Worm (Caenorhabditis elegans): Measurements from ENCODE around the gene C05E4.15.

The C05E4.15 gene

DNA sequence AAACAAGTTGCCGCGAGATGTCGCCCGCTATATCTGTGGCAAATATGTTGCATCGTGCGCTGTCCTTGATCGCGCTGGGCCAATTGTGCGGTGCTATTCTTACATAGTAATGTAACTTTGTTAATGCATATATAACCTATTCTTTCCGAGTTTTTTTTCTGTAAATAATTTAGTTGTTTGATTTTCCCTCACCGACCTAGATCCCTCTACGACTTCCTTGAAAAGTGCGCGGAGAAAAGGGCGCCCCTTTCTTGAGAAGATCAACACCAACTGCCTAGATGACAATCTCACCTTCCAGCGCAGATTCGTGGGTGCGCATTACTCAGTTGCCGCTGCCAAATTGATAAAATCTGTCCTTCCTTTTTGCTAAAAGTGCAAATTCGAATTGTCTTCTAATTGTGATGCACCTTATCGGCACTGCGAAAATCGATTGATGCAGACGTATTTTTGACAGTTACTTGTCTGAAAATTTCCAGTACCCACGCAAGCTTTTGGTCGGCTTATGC is 40.5 kb upstream of the C05E4.15 start:
- no peak for TF ChIP-seq C17E4.6 (GFP tag; IDR thresholded peaks at IDR 0.05)
- no peak for TF ChIP-seq D2030.7 (GFP tag; IDR thresholded peaks at IDR 0.05)
- TF ChIP-seq madf-10 (tag; optimal IDR thresholded peaks at IDR 0.05) = no peak
- no peak for TF ChIP-seq fkh-3 (tag; optimal IDR thresholded peaks at IDR 0.05)
- no peak for TF ChIP-seq nhr-120 (GFP tag; IDR thresholded peaks at IDR 0.05)
- no peak for TF ChIP-seq F37B4.10 (GFP tag; IDR thresholded peaks at IDR 0.05)
- no peak for TF ChIP-seq zfh-2 (GFP tag; conservative IDR thresholded peaks at IDR 0.05)
- no peak for TF ChIP-seq pha-4 (tag; optimal IDR thresholded peaks at IDR 0.05)
- no peak for TF ChIP-seq B0019.2 (GFP tag; conservative IDR thresholded peaks at IDR 0.05)
- TF ChIP-seq ceh-58 (GFP tag; IDR thresholded peaks at IDR 0.05) = no peak
- no peak for TF ChIP-seq egrh-3 (GFP tag; IDR thresholded peaks at IDR 0.05)
- no peak for TF ChIP-seq Y56A3A.18 (GFP tag; IDR thresholded peaks at IDR 0.05)
- no peak for TF ChIP-seq ama-1 (optimal IDR thresholded peaks at IDR 0.05)
- no peak for TF ChIP-seq ama-1 (GFP tag; optimal IDR thresholded peaks at IDR 0.05)
- no peak for TF ChIP-seq hlh-26 (GFP tag; conservative IDR thresholded peaks at IDR 0.05)
- TF ChIP-seq dpff-1 (tag; optimal IDR thresholded peaks at IDR 0.05) = no peak
- TF ChIP-seq F39B2.1 (GFP tag; IDR thresholded peaks at IDR 0.05) = no peak
- TF ChIP-seq xnd-1 (tag; optimal IDR thresholded peaks at IDR 0.05) = no peak
- TF ChIP-seq sptf-2 (GFP tag; optimal IDR thresholded peaks at IDR 0.05) = no peak
- TF ChIP-seq snpc-1.3 (tag; optimal IDR thresholded peaks at IDR 0.05; ENCODE audit: insufficient read depth) = no peak

DNA sequence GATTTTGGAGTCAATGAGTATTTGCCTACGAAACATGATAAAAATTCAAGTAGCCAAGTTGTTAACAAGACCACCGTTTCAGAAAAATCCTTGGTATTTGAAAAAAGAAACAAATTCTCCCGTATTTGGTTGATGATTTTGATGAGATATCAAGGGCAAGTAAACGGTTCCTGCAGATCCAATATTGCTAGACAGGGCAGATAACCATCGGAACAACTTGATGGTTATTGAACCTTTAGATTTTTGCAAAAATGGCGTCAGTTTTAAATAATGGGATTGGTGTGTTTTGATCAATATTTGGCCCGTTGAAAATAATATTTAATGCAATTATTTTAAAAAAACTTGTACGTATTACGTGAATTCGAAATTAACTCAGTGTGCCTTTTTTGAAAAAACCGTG is 39.1 kb upstream of the C05E4.15 start:
- TF ChIP-seq sptf-2 (GFP tag; optimal IDR thresholded peaks at IDR 0.05) (no peak), madf-8 (GFP tag; conservative IDR thresholded peaks at IDR 0.05) (no peak), K11D2.4 (GFP tag; IDR thresholded peaks at IDR 0.05) (no peak), attf-3 (GFP tag; conservative IDR thresholded peaks at IDR 0.05) (no peak), attf-6 (GFP tag; IDR thresholded peaks at IDR 0.05) (no peak), tbx-9 (tag; optimal IDR thresholded peaks at IDR 0.05; ENCODE audit: borderline replicate concordance) (no peak), zfh-2 (GFP tag; conservative IDR thresholded peaks at IDR 0.05) (no peak), rpc-1 (optimal IDR thresholded peaks at IDR 0.05) (no peak), rpc-1 (tag; optimal IDR thresholded peaks at IDR 0.05) (no peak), ceh-27 (GFP tag; optimal IDR thresholded peaks at IDR 0.05) (no peak), hlh-12 (tag; optimal IDR thresholded peaks at IDR 0.05) (no peak), F37B4.10 (GFP tag; IDR thresholded peaks at IDR 0.05) (no peak), Y53F4B.3 (GFP tag; IDR thresholded peaks at IDR 0.05) (no peak), B0336.3 (GFP tag; IDR thresholded peaks at IDR 0.05) (no peak), rcor-1 (GFP tag; IDR thresholded peaks at IDR 0.05) (no peak), T07F8.4 (tag; optimal IDR thresholded peaks at IDR 0.05) (no peak), ztf-25 (GFP tag; IDR thresholded peaks at IDR 0.05) (no peak), mes-4 (tag; optimal IDR thresholded peaks at IDR 0.05) (no peak), Y79H2A.3 (GFP tag; conservative IDR thresholded peaks at IDR 0.05) (no peak), atf-7 (tag; optimal IDR thresholded peaks at IDR 0.05) (no peak)

DNA sequence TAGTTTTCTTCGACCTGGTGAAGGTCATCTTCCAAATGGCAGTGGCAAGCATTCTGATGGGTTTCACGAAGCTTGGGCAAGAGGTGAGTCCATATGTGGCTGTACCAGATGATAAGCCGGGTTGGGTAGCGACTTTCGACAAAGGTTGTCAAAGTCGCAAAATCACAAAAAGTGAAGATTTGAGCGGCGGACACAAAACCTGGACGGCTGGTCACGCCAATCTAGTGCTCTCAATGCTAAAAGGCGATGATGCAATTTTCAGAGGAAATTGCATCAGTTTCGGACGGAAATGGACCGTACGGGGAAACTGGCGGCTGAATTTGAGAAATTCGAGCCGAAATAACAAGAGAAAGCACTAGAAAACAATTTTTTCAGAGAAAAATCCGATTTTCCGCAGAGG is 36.1 kb upstream of the C05E4.15 start:
- TF ChIP-seq snpc-1.1 (tag; optimal IDR thresholded peaks at IDR 0.05; ENCODE audit: insufficient read depth) (peak; percentile 3), snpc-4 (GFP tag; optimal IDR thresholded peaks at IDR 0.05) (no peak), snpc-4 (tag; optimal IDR thresholded peaks at IDR 0.05) (peak in 3 of 4 experiments; percentile 37 to 82 (median 78)), die-1 (tag; optimal IDR thresholded peaks at IDR 0.05) (no peak)

Data from whole organism, young adult.